Worm (Caenorhabditis elegans): ENCODE data around the gene T28A11.13.

The T28A11.13 gene

DNA sequence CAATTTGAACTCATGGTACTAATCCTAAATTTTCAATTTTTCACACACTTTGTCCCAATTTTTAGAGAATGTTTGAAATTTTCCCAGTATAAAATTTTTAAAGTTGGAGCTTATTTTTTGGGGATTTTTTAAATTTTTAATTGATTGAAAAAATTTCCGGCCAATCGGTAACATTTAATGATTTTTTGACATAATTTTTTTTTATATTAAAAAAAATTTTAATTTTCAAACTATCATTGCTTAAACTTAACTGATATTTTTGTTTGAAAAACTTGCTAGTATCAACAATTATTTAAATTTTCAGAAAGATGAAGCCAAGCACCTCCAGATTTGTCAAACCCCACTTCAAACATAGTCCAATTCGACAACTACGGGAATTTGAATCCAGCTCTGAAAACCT lies 7.2 kb upstream of the T28A11.13 start, which contains the start of gene T28A11.22:
TSS of gene T28A11.22 (plus strand) at position 301 of the 400 bp plus-strand sequence.
- no peak for TF ChIP-seq snu-23 (GFP tag; optimal IDR thresholded peaks at IDR 0.05)
- no peak for TF ChIP-seq nhr-12 (tag; optimal IDR thresholded peaks at IDR 0.05)
- no peak for TF ChIP-seq ama-1 (optimal IDR thresholded peaks at IDR 0.05)
- no peak for TF ChIP-seq dsc-1 (tag; optimal IDR thresholded peaks at IDR 0.05)
- no peak for TF ChIP-seq aly-2 (tag; optimal IDR thresholded peaks at IDR 0.05)
- TF ChIP-seq fkh-4 (tag; optimal IDR thresholded peaks at IDR 0.05; ENCODE audit: borderline replicate concordance) = no peak
- no peak for TF ChIP-seq pax-3 (tag; optimal IDR thresholded peaks at IDR 0.05)
- no peak for TF ChIP-seq ztf-4 (tag; optimal IDR thresholded peaks at IDR 0.05)
- no peak for TF ChIP-seq aha-1 (tag; optimal IDR thresholded peaks at IDR 0.05)

DNA sequence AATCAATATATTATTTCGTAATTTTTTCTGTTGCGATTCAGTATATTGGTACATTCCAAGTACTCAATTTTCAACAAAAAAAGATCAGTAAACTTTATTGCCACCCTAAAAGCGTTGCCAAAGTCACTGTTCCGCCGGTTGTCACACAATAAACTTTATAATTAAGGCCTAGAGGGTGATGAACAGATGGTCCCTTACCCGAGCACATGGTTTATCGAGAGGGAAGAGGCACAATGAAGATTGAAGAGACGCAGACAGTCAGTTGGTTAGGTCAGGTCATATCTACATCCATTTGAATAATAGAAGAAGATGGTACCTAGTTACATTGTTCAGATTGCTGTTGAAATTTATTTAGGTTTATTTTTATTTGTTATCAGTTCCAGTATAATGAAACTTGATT lies 6.8 kb upstream of the T28A11.13 start:
- TF ChIP-seq rnt-1 (tag; optimal IDR thresholded peaks at IDR 0.05) = no peak
- no peak for TF ChIP-seq Y116A8C.19 (tag; optimal IDR thresholded peaks at IDR 0.05; ENCODE audit: borderline replicate concordance)
- no peak for TF ChIP-seq F16B12.6 (tag; optimal IDR thresholded peaks at IDR 0.05)
- no peak for TF ChIP-seq ceh-63 (GFP tag; optimal IDR thresholded peaks at IDR 0.05)
- no peak for TF ChIP-seq sox-4 (tag; optimal IDR thresholded peaks at IDR 0.05)
- no peak for TF ChIP-seq snu-23 (GFP tag; optimal IDR thresholded peaks at IDR 0.05)
- TF ChIP-seq ceh-8 (GFP tag; optimal IDR thresholded peaks at IDR 0.05) = no peak
- no peak for TF ChIP-seq isw-1 (GFP tag; IDR thresholded peaks at IDR 0.05)
- TF ChIP-seq swsn-7 (tag; optimal IDR thresholded peaks at IDR 0.05) = no peak
- TF ChIP-seq fos-1 (tag; optimal IDR thresholded peaks at IDR 0.05) = no peak
- TF ChIP-seq dpl-1 (GFP tag; optimal IDR thresholded peaks at IDR 0.05) = no peak
- TF ChIP-seq jun-1 (tag; optimal IDR thresholded peaks at IDR 0.05) = no peak
- TF ChIP-seq lin-35 (GFP tag; optimal IDR thresholded peaks at IDR 0.05) = no peak
- no peak for TF ChIP-seq vab-15 (tag; optimal IDR thresholded peaks at IDR 0.05)
- TF ChIP-seq nhr-71 (tag; optimal IDR thresholded peaks at IDR 0.05) = no peak
- TF ChIP-seq elt-2 (tag; optimal IDR thresholded peaks at IDR 0.05) = no peak
- TF ChIP-seq nhr-11 (tag; optimal IDR thresholded peaks at IDR 0.05) = no peak
- no peak for TF ChIP-seq lir-3 (tag; optimal IDR thresholded peaks at IDR 0.05; ENCODE audit: poor library complexity)
- no peak for TF ChIP-seq nhr-90 (tag; optimal IDR thresholded peaks at IDR 0.05; ENCODE audit: poor library complexity)
- no peak for TF ChIP-seq ets-5 (GFP tag; IDR thresholded peaks at IDR 0.05)

DNA sequence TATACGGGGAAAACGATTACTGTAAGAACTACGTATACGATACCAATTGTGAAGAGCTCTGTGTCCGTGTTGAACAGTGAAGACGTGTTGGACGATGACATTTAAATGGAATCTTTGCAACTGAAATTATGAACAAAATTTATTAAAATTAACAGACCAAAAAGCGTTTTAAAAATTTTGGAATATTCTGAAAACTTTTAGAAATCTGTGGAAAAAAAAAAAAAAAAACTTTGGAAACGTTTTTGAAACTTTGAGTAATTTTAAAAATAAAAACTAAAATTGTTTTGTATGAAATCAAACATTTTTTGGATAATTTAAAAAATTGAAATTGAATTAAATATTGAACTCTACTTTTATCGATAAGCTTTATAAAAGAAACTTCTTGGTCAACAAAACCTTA lies 6.0 kb upstream of the T28A11.13 start, which contains the start of gene srt-63:
TSS of gene srt-63 (minus strand) at position 101 of the 400 bp plus-strand sequence.
- no peak for TF ChIP-seq mdl-1 (tag; optimal IDR thresholded peaks at IDR 0.05)
- TF ChIP-seq hlh-4 (tag; optimal IDR thresholded peaks at IDR 0.05) = no peak

DNA sequence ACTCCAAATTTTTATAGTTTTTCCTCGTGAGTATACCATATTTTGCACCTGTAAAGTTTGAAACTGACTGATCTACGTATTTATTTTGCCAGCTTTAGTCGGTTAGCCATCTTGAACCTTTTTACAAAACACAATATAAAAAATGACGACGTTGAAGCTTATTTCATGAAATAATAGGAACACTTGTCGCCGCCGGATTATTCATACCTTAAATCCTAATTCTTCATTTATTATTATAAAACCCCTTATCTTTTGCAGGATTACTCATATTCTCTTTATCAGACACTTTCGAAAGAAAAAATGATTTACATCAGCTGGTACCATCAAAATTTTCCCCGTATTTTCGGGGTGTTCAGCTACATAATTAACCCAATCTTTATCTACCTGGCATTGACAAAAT lies 2.5 kb downstream of the T28A11.13 start, which contains the start of gene srj-8:
TSS of gene srj-8 (plus strand) at position 301 of the 400 bp plus-strand sequence.
- TF ChIP-seq ets-5 (GFP tag; IDR thresholded peaks at IDR 0.05) (no peak), zag-1 (tag; optimal IDR thresholded peaks at IDR 0.05) (no peak), ceh-82 (tag; optimal IDR thresholded peaks at IDR 0.05) (no peak), ceh-90 (tag; optimal IDR thresholded peaks at IDR 0.05) (no peak), nhr-71 (tag; optimal IDR thresholded peaks at IDR 0.05) (no peak), fkh-10 (GFP tag; optimal IDR thresholded peaks at IDR 0.05) (no peak), Y116A8C.19 (tag; optimal IDR thresholded peaks at IDR 0.05; ENCODE audit: borderline replicate concordance) (no peak), fkh-4 (tag; optimal IDR thresholded peaks at IDR 0.05; ENCODE audit: borderline replicate concordance) (no peak)

DNA sequence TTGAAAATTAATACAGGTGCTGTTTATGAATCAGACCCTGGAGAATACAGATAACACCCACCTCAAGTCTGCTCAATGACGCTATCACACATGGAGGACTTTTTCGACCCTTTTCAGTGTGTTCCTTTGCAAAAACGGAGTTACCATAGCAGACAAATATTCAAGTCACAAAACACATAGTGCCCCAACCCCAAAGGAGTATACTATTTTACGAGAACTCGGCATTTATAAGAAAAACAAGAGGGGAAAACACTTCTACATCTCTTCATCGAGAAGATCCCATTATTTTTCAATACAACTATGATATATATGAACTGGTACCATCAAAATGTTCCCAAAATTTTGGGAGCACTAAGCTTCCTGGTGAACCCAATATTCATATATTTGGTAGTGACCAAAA lies 5.3 kb downstream of the T28A11.13 start, which contains the start of gene srj-7:
TSS of gene srj-7 (plus strand) at position 301 of the 400 bp plus-strand sequence.
- TF ChIP-seq isw-1 (GFP tag; IDR thresholded peaks at IDR 0.05) (no peak), efl-1 (optimal IDR thresholded peaks at IDR 0.05) (no peak), efl-1 (GFP tag; optimal IDR thresholded peaks at IDR 0.05 in 1 of 2) (peak in 1 of 2 experiments; percentile 55)

All from whole organism, L1 larva.